Fruit fly (Drosophila melanogaster) whole organism, embryonic: ENCODE measurements around the gene kat-60L1.
A peak's percentile ranks its signal among the peaks of the same experiment; 100 is the strongest.

Source experiments
- Aef1 ChIP-seq: fragments of 200-800 bp; sonication (Bioruptor generic); IDR thresholded peaks from 3 replicates; pipeline ENCODE4 v1.3.6; 2022; ENCODE audit warnings: missing biosample characterization, missing genetic modification characterization
- CG10209 ChIP-seq: fragments of 200-800 bp; sonication (Bioruptor generic); optimal IDR thresholded peaks from 3 replicates; lab custom pipeline; 2017; ENCODE audit warnings: missing biosample characterization, mild to moderate bottlenecking, missing genetic modification characterization, missing genetic modification reagents
- CG10267 ChIP-seq: fragments of 200-800 bp; sonication (Bioruptor generic); optimal IDR thresholded peaks from 2 replicates; lab custom pipeline; 2018; ENCODE audit warnings: missing biosample characterization, mild to moderate bottlenecking, missing genetic modification characterization, moderate library complexity
- CG10431 ChIP-seq: fragments of 200-800 bp; sonication (Bioruptor generic); optimal IDR thresholded peaks from 3 replicates; lab custom pipeline; 2018; ENCODE audit warnings: missing biosample characterization, mild to moderate bottlenecking, missing genetic modification characterization
- CG10462 ChIP-seq: fragments of 200-800 bp; sonication (Bioruptor generic); optimal IDR thresholded peaks from 2 replicates; lab custom pipeline; 2016; ENCODE audit warnings: missing biosample characterization, missing genetic modification characterization
- CG11247 ChIP-seq: fragments of 200-800 bp; sonication (Bioruptor generic); IDR thresholded peaks from 2 replicates; pipeline ENCODE4 v1.3.6; 2022; ENCODE audit warnings: missing biosample characterization, missing genetic modification characterization
- CG17612 ChIP-seq: fragments of 200-800 bp; sonication (Bioruptor generic); IDR thresholded peaks from 2 replicates; pipeline ENCODE4 v1.3.6; 2022; ENCODE audit warnings: missing biosample characterization, missing genetic modification characterization
- CG18619 ChIP-seq: fragments of 200-800 bp; sonication (Bioruptor generic); optimal IDR thresholded peaks from 3 replicates; lab custom pipeline; 2017; ENCODE audit warnings: missing biosample characterization, mild to moderate bottlenecking, missing genetic modification characterization
- CG30403 ChIP-seq: fragments of 200-800 bp; sonication (Bioruptor generic); optimal IDR thresholded peaks from 3 replicates; lab custom pipeline; 2016; ENCODE audit warnings: missing biosample characterization, missing genetic modification characterization
- CG3065 ChIP-seq: fragments of 200-800 bp; sonication (Bioruptor generic); optimal IDR thresholded peaks from 2 replicates; lab custom pipeline; 2016; ENCODE audit warnings: missing biosample characterization, missing genetic modification characterization
- CG3163 ChIP-seq: fragments of 200-800 bp; sonication (Bioruptor generic); optimal IDR thresholded peaks from 3 replicates; lab custom pipeline; 2016; ENCODE audit warnings: missing biosample characterization, missing genetic modification characterization
- CG33213 ChIP-seq: fragments of 200-800 bp; sonication (Bioruptor generic); optimal IDR thresholded peaks from 3 replicates; lab custom pipeline; 2016; ENCODE audit warnings: missing biosample characterization, missing genetic modification characterization
- CG4360 ChIP-seq: fragments of 200-800 bp; sonication (Bioruptor generic); IDR thresholded peaks from 2 replicates; pipeline ENCODE4 v1.3.6; 2022; ENCODE audit warnings: missing biosample characterization, missing genetic modification characterization
- CG4424 ChIP-seq: fragments of 200-800 bp; sonication (Bioruptor generic); optimal IDR thresholded peaks from 3 replicates; lab custom pipeline; 2016; ENCODE audit warnings: missing biosample characterization, missing genetic modification characterization
- CG5953 ChIP-seq: fragments of 200-800 bp; sonication (Bioruptor generic); IDR thresholded peaks from 2 replicates; pipeline ENCODE4 v1.3.6; 2022; ENCODE audit warnings: missing biosample characterization, missing genetic modification characterization
- CG6175 ChIP-seq: fragments of 200-800 bp; sonication (Bioruptor generic); IDR thresholded peaks from 3 replicates; pipeline ENCODE4 v1.3.6; 2022; ENCODE audit warnings: missing biosample characterization, missing genetic modification characterization
- CG6254 ChIP-seq: fragments of 200-800 bp; sonication (Bioruptor generic); optimal IDR thresholded peaks from 3 replicates; lab custom pipeline; 2017; ENCODE audit warnings: mild to moderate bottlenecking, missing biosample characterization, missing genetic modification reagents, missing genetic modification characterization
- CG7963 ChIP-seq: fragments of 200-800 bp; sonication (Bioruptor generic); IDR thresholded peaks from 3 replicates; pipeline ENCODE4 v1.3.6; 2022; ENCODE audit warnings: missing biosample characterization, missing genetic modification characterization; ENCODE audit not compliant: partially characterized antibody
- CG8944 ChIP-seq: fragments of 200-800 bp; sonication (Bioruptor generic); optimal IDR thresholded peaks from 3 replicates; lab custom pipeline; 2016; ENCODE audit warnings: missing biosample characterization, missing genetic modification characterization
- Dfd ChIP-seq, 2 experiments: fragments of >200 bp; optimal IDR thresholded peaks; 2 replicates each; lab custom pipeline; 2017; ENCODE audit warnings: missing biosample characterization in 2 of 2, missing genetic modification characterization in 2 of 2
- Doc3 ChIP-seq: fragments of 200-800 bp; sonication (Bioruptor generic); IDR thresholded peaks from 3 replicates; pipeline ENCODE4 v1.3.6; 2022; ENCODE audit warnings: missing biosample characterization, missing genetic modification characterization; ENCODE audit not compliant: partially characterized antibody
- HLH54F ChIP-seq: fragments of 200-800 bp; sonication (Bioruptor generic); optimal IDR thresholded peaks from 3 replicates; lab custom pipeline; 2016; ENCODE audit warnings: missing biosample characterization, missing genetic modification characterization
- Hmx ChIP-seq: fragments of 200-800 bp; sonication (Bioruptor generic); optimal IDR thresholded peaks from 2 replicates; lab custom pipeline; 2016; ENCODE audit warnings: missing biosample characterization, missing genetic modification characterization
- MESR4 ChIP-seq: fragments of 200-800 bp; sonication (Bioruptor generic); optimal IDR thresholded peaks from 2 replicates; lab custom pipeline; 2018; ENCODE audit warnings: missing biosample characterization, mild to moderate bottlenecking, missing genetic modification characterization, moderate library complexity
- Meics ChIP-seq: fragments of 200-800 bp; sonication (Bioruptor generic); optimal IDR thresholded peaks from 2 replicates; lab custom pipeline; 2017; ENCODE audit warnings: missing biosample characterization, mild to moderate bottlenecking, missing genetic modification characterization
- Mrtf ChIP-seq: fragments of 200-800 bp; sonication (Bioruptor generic); IDR thresholded peaks from 3 replicates; pipeline ENCODE4 v1.3.6; 2022; ENCODE audit warnings: missing biosample characterization, missing genetic modification characterization
- Myb ChIP-seq: fragments of 200-800 bp; sonication (Bioruptor generic); optimal IDR thresholded peaks from 2 replicates; lab custom pipeline; 2016; ENCODE audit warnings: missing biosample characterization, missing genetic modification characterization
- Sox100B ChIP-seq: fragments of 200-800 bp; sonication (Bioruptor generic); optimal IDR thresholded peaks from 3 replicates; lab custom pipeline; 2018; ENCODE audit warnings: missing biosample characterization, mild to moderate bottlenecking, missing genetic modification characterization
- Tbp ChIP-seq: fragments of >200 bp; optimal IDR thresholded peaks from 2 replicates; lab custom pipeline; 2018; ENCODE audit warnings: missing biosample characterization, missing genetic modification characterization
- Usf ChIP-seq: fragments of 200-800 bp; sonication (Bioruptor generic); optimal IDR thresholded peaks from 2 replicates; lab custom pipeline; 2017; ENCODE audit warnings: missing genotype, missing biosample characterization, missing genetic modification characterization
- abd-A ChIP-seq: fragments of 200-800 bp; sonication (Bioruptor generic); optimal IDR thresholded peaks from 3 replicates; lab custom pipeline; 2019; ENCODE audit warnings: missing biosample characterization, mild to moderate bottlenecking, missing genetic modification characterization, moderate library complexity
- br ChIP-seq: fragments of >200 bp; optimal IDR thresholded peaks from 2 replicates; lab custom pipeline; 2017
- chif ChIP-seq, 2 experiments: fragments of 200-800 bp; sonication (Bioruptor generic); optimal IDR thresholded peaks; 3 replicates each; lab custom pipeline; 2016; ENCODE audit warnings: missing biosample characterization in 2 of 2, missing genetic modification characterization in 2 of 2
- croc ChIP-seq: fragments of 200-800 bp; sonication (Bioruptor generic); conservative IDR thresholded peaks from 3 replicates; pipeline ENCODE4 v1.3.6; 2022; ENCODE audit warnings: missing biosample characterization, missing genetic modification characterization
- disco-r ChIP-seq: fragments of 200-800 bp; sonication (Bioruptor generic); optimal IDR thresholded peaks from 2 replicates; lab custom pipeline; 2016; ENCODE audit warnings: missing biosample characterization, missing genetic modification characterization
- dysf ChIP-seq: fragments of 200-800 bp; sonication (Bioruptor generic); IDR thresholded peaks from 3 replicates; pipeline ENCODE4 v1.3.6; 2022; ENCODE audit warnings: missing biosample characterization, missing genetic modification characterization
- en ChIP-seq: fragments of 200-800 bp; sonication (Bioruptor generic); optimal IDR thresholded peaks from 2 replicates; lab custom pipeline; 2016; ENCODE audit warnings: missing biosample characterization, missing genetic modification characterization
- ewg ChIP-seq: fragments of 200-800 bp; sonication (Bioruptor generic); optimal IDR thresholded peaks from 3 replicates; lab custom pipeline; 2017; ENCODE audit warnings: mild to moderate bottlenecking, missing biosample characterization, missing genetic modification reagents, missing genetic modification characterization
- fd64A ChIP-seq: fragments of 200-800 bp; sonication (Bioruptor generic); optimal IDR thresholded peaks from 3 replicates; lab custom pipeline; 2018; ENCODE audit warnings: missing biosample characterization, mild to moderate bottlenecking, missing genetic modification characterization
- ftz-f1 ChIP-seq: fragments of 200-800 bp; sonication (Bioruptor generic); optimal IDR thresholded peaks from 2 replicates; lab custom pipeline; 2016; ENCODE audit warnings: missing biosample characterization, missing genetic modification characterization
- gfzf ChIP-seq: fragments of 200-800 bp; sonication (Bioruptor generic); optimal IDR thresholded peaks from 2 replicates; lab custom pipeline; 2016; ENCODE audit warnings: missing biosample characterization, mild to moderate bottlenecking, missing genetic modification characterization, moderate library complexity
- gsb-n ChIP-seq: fragments of 200-800 bp; sonication (Bioruptor generic); optimal IDR thresholded peaks from 3 replicates; lab custom pipeline; 2018; ENCODE audit warnings: missing biosample characterization, mild to moderate bottlenecking, missing genetic modification characterization
- ind ChIP-seq: fragments of 200-800 bp; sonication (Bioruptor generic); optimal IDR thresholded peaks from 3 replicates; lab custom pipeline; 2016; ENCODE audit warnings: missing biosample characterization, missing genetic modification characterization
- kni ChIP-seq: fragments of 200-800 bp; sonication (Bioruptor generic); optimal IDR thresholded peaks from 3 replicates; lab custom pipeline; 2017; ENCODE audit warnings: mild to moderate bottlenecking, missing biosample characterization, missing genetic modification reagents, missing genetic modification characterization
- mam ChIP-seq: fragments of 200-800 bp; sonication (Bioruptor generic); optimal IDR thresholded peaks from 3 replicates; lab custom pipeline; 2016; ENCODE audit warnings: missing biosample characterization, missing genetic modification characterization
- nau ChIP-seq: fragments of 200-800 bp; sonication (Bioruptor generic); optimal IDR thresholded peaks from 3 replicates; lab custom pipeline; 2017; ENCODE audit warnings: missing biosample characterization, mild to moderate bottlenecking, missing genetic modification characterization, missing genetic modification reagents
- oc ChIP-seq: fragments of 200-800 bp; sonication (Bioruptor generic); optimal IDR thresholded peaks from 2 replicates; lab custom pipeline; 2018; ENCODE audit warnings: missing biosample characterization, mild to moderate bottlenecking, missing genetic modification characterization, moderate library complexity
- pb ChIP-seq: fragments of 200-800 bp; sonication (Bioruptor generic); optimal IDR thresholded peaks from 3 replicates; lab custom pipeline; 2016; ENCODE audit warnings: missing biosample characterization, missing genetic modification characterization
- toy ChIP-seq: fragments of 200-800 bp; sonication (Bioruptor generic); IDR thresholded peaks from 2 replicates; pipeline ENCODE4 v1.3.6; 2022; ENCODE audit warnings: missing biosample characterization, missing genetic modification characterization
- trh ChIP-seq: fragments of 200-800 bp; sonication (Bioruptor generic); optimal IDR thresholded peaks from 2 replicates; lab custom pipeline; 2016; ENCODE audit warnings: missing biosample characterization, missing genetic modification characterization
- vfl ChIP-seq: fragments of 200-800 bp; sonication (Bioruptor generic); optimal IDR thresholded peaks from 2 replicates; lab custom pipeline; 2016; ENCODE audit warnings: missing biosample characterization, missing genetic modification characterization
- zfh2 ChIP-seq: fragments of 200-800 bp; sonication (Bioruptor generic); optimal IDR thresholded peaks from 2 replicates; lab custom pipeline; 2016; ENCODE audit warnings: missing biosample characterization, missing genetic modification characterization

kat-60L1 gene

dm6 chr3R:5791497-5791896 lies 9.9 kb downstream of the kat-60L1 start, which contains the start of gene Hpf1 (continued):
- TF ChIP-seq oc, result peak; percentile 97
- no peak for TF ChIP-seq Tbp (GFP tag; lab: Kevin White, UChicago)
- TF ChIP-seq MESR4 (GFP tag; lab: Kevin White, UChicago), result peak; percentile 86
- peak; percentile 99 for TF ChIP-seq HLH54F (GFP tag; lab: Kevin White, UChicago)
- peak; percentile 98 for TF ChIP-seq CG33213
- peak; percentile 74 for TF ChIP-seq CG10431 (GFP tag; lab: Kevin White, UChicago)
- TF ChIP-seq CG8944, result peak; percentile 99
- TF ChIP-seq trh (GFP tag; lab: Kevin White, UChicago), result peak; percentile 96
- peak; percentile 99 for TF ChIP-seq dysf (GFP tag; lab: Robert Waterston, UW)
- peak; percentile 99 for TF ChIP-seq Meics (GFP tag; lab: Kevin White, UChicago)
- peak; percentile 99 for TF ChIP-seq ind
- TF ChIP-seq Doc3 (GFP tag; lab: Robert Waterston, UW), result no peak
- TF ChIP-seq CG6175, result peak; percentile 94
- peak; percentile 97 for TF ChIP-seq pb (GFP tag; lab: Kevin White, UChicago)
- peak; percentile 98 for TF ChIP-seq CG3065 (GFP tag; lab: Kevin White, UChicago)
- peak; percentile 98 for TF ChIP-seq CG10462 (GFP tag; lab: Kevin White, UChicago)
- TF ChIP-seq CG10209 (GFP tag; lab: Kevin White, UChicago), result peak; percentile 98
- TF ChIP-seq nau, result peak; percentile 98
- TF ChIP-seq CG6254 (GFP tag; lab: Kevin White, UChicago), result peak; percentile 93
- peak; percentile 97 for TF ChIP-seq CG10267 (tag; lab: Kevin White, UChicago)
- peak; percentile 96 for TF ChIP-seq Sox100B (GFP tag; lab: Kevin White, UChicago)
- peak; percentile 95 for TF ChIP-seq CG17612 (GFP tag; lab: Robert Waterston, UW)
- peak; percentile 99 for TF ChIP-seq CG30403 (GFP tag; lab: Kevin White, UChicago)
- TF ChIP-seq kni (GFP tag; lab: Kevin White, UChicago), result peak; percentile 68
- TF ChIP-seq toy (GFP tag; lab: Robert Waterston, UW), result peak; percentile 93
- peak; percentile 91 for TF ChIP-seq CG3163
- TF ChIP-seq zfh2 (GFP tag; lab: Kevin White, UChicago), result peak; percentile 99
- TF ChIP-seq disco-r, result peak; percentile 98
- peak in 1 of 2 experiments; percentile 19 for TF ChIP-seq Dfd (GFP tag; optimal IDR thresholded peaks at IDR 0.05; lab: Kevin White, UChicago)
- peak; percentile 73 for TF ChIP-seq CG4360 (GFP tag; lab: Robert Waterston, UW)
- peak; percentile 93 for TF ChIP-seq fd64A (GFP tag; lab: Kevin White, UChicago)
- TF ChIP-seq Hmx (GFP tag; lab: Kevin White, UChicago), result peak; percentile 95
- peak; percentile 96 for TF ChIP-seq gsb-n
- TF ChIP-seq CG4424, result peak; percentile 98
- no peak for TF ChIP-seq abd-A (tag; lab: Kevin White, UChicago)
- peak; percentile 99 for TF ChIP-seq mam
- TF ChIP-seq ewg (GFP tag; lab: Kevin White, UChicago), result peak; percentile 93
- TF ChIP-seq Aef1 (GFP tag; lab: Robert Waterston, UW), result peak; percentile 98
- peak; percentile 95 for TF ChIP-seq Usf (GFP tag; lab: Kevin White, UChicago)
- peak; percentile 96 for TF ChIP-seq en (GFP tag; lab: Kevin White, UChicago)
- TF ChIP-seq CG7963, result no peak
- peak; percentile 97 for TF ChIP-seq CG11247
- TF ChIP-seq ftz-f1 (GFP tag; lab: Kevin White, UChicago), result peak; percentile 72
- TF ChIP-seq Mrtf, result peak; percentile 97
- TF ChIP-seq vfl (GFP tag; lab: Kevin White, UChicago), result peak; percentile 98
- TF ChIP-seq chif (GFP tag; optimal IDR thresholded peaks at IDR 0.05; lab: Kevin White, UChicago), result peak; percentile 98
- TF ChIP-seq CG5953 (GFP tag; lab: Robert Waterston, UW), result peak; percentile 93
- no peak for TF ChIP-seq br (lab: Kevin White, UChicago)
- peak; percentile 94 for TF ChIP-seq croc
- peak; percentile 43 for TF ChIP-seq gfzf (GFP tag; lab: Kevin White, UChicago)
- peak; percentile 98 for TF ChIP-seq CG18619 (GFP tag; lab: Kevin White, UChicago)
- peak; percentile 92 for TF ChIP-seq Myb (GFP tag; lab: Kevin White, UChicago)
